Worm (Caenorhabditis elegans): ENCODE results near the gene T24C4.2.

T24C4.2 gene

ce11 chrIII:869869-870268 lies at the start of gene T24C4.2:
Gene T24C4.2 (minus strand): TSS chrIII:869969.
- TF ChIP-seq hmg-4 (GFP tag; optimal IDR thresholded peaks at IDR 0.05): peak; percentile 36
- TF ChIP-seq ets-7 (tag; optimal IDR thresholded peaks at IDR 0.05): no peak
- TF ChIP-seq hmbx-1 (tag; optimal IDR thresholded peaks at IDR 0.05): no peak

DNA sequence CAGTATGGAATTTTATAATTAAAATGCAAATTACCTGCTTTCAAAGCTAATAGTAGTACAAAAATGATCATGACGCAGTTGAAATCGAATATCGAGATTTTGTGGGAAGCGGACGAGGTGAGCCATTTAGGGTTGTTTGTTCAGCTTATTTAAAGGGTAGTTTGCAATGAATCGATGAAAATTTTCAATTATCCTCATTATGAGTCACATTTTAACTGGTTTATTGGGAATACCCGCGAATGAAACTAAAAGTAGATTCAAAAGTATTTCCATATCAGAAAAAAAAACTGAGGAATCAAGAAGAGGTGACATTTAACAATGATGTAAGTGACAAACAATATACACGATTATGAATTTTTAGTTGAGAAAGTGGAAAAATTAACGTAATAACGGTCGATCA lies 49.6 kb upstream of the T24C4.2 start, which contains the start of gene F23H11.7:
TSS of gene F23H11.7 (minus strand) at position 101 of the 400 bp plus-strand sequence.
- no peak for TF ChIP-seq ceh-36 (tag; optimal IDR thresholded peaks at IDR 0.05)
- no peak for TF ChIP-seq sea-1 (GFP tag; conservative IDR thresholded peaks at IDR 0.05)
- no peak for TF ChIP-seq tra-4 (tag; optimal IDR thresholded peaks at IDR 0.05)
- TF ChIP-seq F13C5.2 (tag; optimal IDR thresholded peaks at IDR 0.05): no peak
- no peak for TF ChIP-seq ets-7 (tag; optimal IDR thresholded peaks at IDR 0.05)
- TF ChIP-seq scrt-1 (GFP tag; IDR thresholded peaks at IDR 0.05): no peak
- TF ChIP-seq aly-1 (tag; optimal IDR thresholded peaks at IDR 0.05): no peak
- TF ChIP-seq hnd-1 (tag; optimal IDR thresholded peaks at IDR 0.05): no peak
- no peak for TF ChIP-seq ama-1 (optimal IDR thresholded peaks at IDR 0.05)
- no peak for TF ChIP-seq hmbx-1 (tag; optimal IDR thresholded peaks at IDR 0.05)
- no peak for TF ChIP-seq tbx-11 (GFP tag; IDR thresholded peaks at IDR 0.05)
- TF ChIP-seq flt-1 (GFP tag; IDR thresholded peaks at IDR 0.05): no peak
- no peak for TF ChIP-seq B0310.2 (tag; optimal IDR thresholded peaks at IDR 0.05)
- TF ChIP-seq pes-1 (GFP tag; IDR thresholded peaks at IDR 0.05): no peak

DNA sequence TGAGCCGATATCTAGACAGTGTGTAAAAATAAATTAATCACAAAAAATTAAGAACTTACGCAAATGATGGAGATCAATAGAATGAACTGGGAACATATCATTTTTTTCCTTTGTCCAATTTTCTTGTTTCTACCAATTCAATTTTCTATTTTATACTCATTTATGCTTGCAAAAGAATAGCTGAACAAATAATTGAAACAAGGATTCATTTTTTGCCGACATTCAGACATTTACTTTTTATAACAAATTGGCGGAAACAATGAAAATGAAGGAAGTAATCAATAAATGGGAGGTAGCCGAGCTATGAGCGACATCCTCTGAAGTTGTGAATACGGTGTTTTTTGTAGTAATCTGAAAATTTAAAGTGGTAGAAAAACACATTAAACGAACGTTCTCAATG lies 47.1 kb upstream of the T24C4.2 start, which contains the start of gene idpp-13:
TSS of gene idpp-13 (minus strand) at position 101 of the 400 bp plus-strand sequence.
- TF ChIP-seq hmg-4 (GFP tag; optimal IDR thresholded peaks at IDR 0.05) (no peak), tbx-11 (GFP tag; IDR thresholded peaks at IDR 0.05) (no peak), B0310.2 (tag; optimal IDR thresholded peaks at IDR 0.05) (no peak), ets-7 (tag; optimal IDR thresholded peaks at IDR 0.05) (no peak), ceh-13 (GFP tag; optimal IDR thresholded peaks at IDR 0.05) (no peak), scrt-1 (GFP tag; IDR thresholded peaks at IDR 0.05) (no peak), hnd-1 (tag; optimal IDR thresholded peaks at IDR 0.05) (no peak), hmbx-1 (tag; optimal IDR thresholded peaks at IDR 0.05) (no peak), F13C5.2 (tag; optimal IDR thresholded peaks at IDR 0.05) (no peak), aly-1 (tag; optimal IDR thresholded peaks at IDR 0.05) (no peak), ceh-36 (tag; optimal IDR thresholded peaks at IDR 0.05) (no peak), tra-4 (tag; optimal IDR thresholded peaks at IDR 0.05) (no peak), pes-1 (GFP tag; IDR thresholded peaks at IDR 0.05) (no peak), sea-1 (GFP tag; conservative IDR thresholded peaks at IDR 0.05) (no peak), flt-1 (GFP tag; IDR thresholded peaks at IDR 0.05) (no peak), tbx-37 (GFP tag; conservative IDR thresholded peaks at IDR 0.05) (no peak), ama-1 (optimal IDR thresholded peaks at IDR 0.05) (no peak)

- TF ChIP-seq hnd-1 (tag; optimal IDR thresholded peaks at IDR 0.05) (no peak), aly-1 (tag; optimal IDR thresholded peaks at IDR 0.05) (no peak)
Observed at ce11 chrIII:910540-911311, 41.0 kb upstream of the T24C4.2 start, which contains the start of the genes F23H11.5 and bra-2. Gene F23H11.5 (minus strand): TSS chrIII:910590. Gene bra-2 (plus strand): TSS chrIII:911261.

- TF ChIP-seq ama-1 (optimal IDR thresholded peaks at IDR 0.05): no peak
- no peak for TF ChIP-seq tbx-37 (GFP tag; conservative IDR thresholded peaks at IDR 0.05)
- TF ChIP-seq hmg-4 (GFP tag; optimal IDR thresholded peaks at IDR 0.05): no peak
- TF ChIP-seq hmbx-1 (tag; optimal IDR thresholded peaks at IDR 0.05): no peak
- TF ChIP-seq ceh-36 (tag; optimal IDR thresholded peaks at IDR 0.05): no peak
- TF ChIP-seq flt-1 (GFP tag; IDR thresholded peaks at IDR 0.05): no peak
- TF ChIP-seq pes-1 (GFP tag; IDR thresholded peaks at IDR 0.05): no peak
- TF ChIP-seq hnd-1 (tag; optimal IDR thresholded peaks at IDR 0.05): no peak
- no peak for TF ChIP-seq tra-4 (tag; optimal IDR thresholded peaks at IDR 0.05)
- no peak for TF ChIP-seq ceh-13 (GFP tag; optimal IDR thresholded peaks at IDR 0.05)
- TF ChIP-seq tbx-11 (GFP tag; IDR thresholded peaks at IDR 0.05): no peak
- no peak for TF ChIP-seq B0310.2 (tag; optimal IDR thresholded peaks at IDR 0.05)
- TF ChIP-seq scrt-1 (GFP tag; IDR thresholded peaks at IDR 0.05): no peak
- no peak for TF ChIP-seq ets-7 (tag; optimal IDR thresholded peaks at IDR 0.05)
- no peak for TF ChIP-seq sea-1 (GFP tag; conservative IDR thresholded peaks at IDR 0.05)
- TF ChIP-seq aly-1 (tag; optimal IDR thresholded peaks at IDR 0.05): no peak
Observed at ce11 chrIII:909540-909939, 39.8 kb upstream of the T24C4.2 start, which contains the start of gene crls-1. Gene crls-1 (minus strand): TSS chrIII:909902.

DNA sequence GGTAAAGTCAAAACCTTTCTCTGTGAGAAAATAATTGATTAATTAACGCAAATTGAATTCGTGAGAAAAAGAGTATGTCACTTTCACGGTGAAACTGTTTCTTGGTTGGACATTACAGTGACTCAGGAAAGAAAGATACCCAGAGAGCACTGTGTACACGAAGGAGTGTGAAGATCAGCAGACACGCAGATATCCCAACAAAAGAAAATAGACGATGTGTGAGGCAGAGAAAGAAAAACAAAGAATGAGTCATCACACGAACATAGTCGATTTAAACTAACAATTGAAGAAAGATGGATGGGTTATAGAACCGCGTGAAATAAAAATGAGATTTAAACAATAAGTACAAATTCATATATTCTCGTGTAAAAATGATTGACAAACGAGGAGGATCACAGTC lies 38.2 kb upstream of the T24C4.2 start:
- no peak for TF ChIP-seq scrt-1 (GFP tag; IDR thresholded peaks at IDR 0.05)
- no peak for TF ChIP-seq ama-1 (optimal IDR thresholded peaks at IDR 0.05)
- no peak for TF ChIP-seq hmg-4 (GFP tag; optimal IDR thresholded peaks at IDR 0.05)
- no peak for TF ChIP-seq ets-7 (tag; optimal IDR thresholded peaks at IDR 0.05)
- TF ChIP-seq tbx-37 (GFP tag; conservative IDR thresholded peaks at IDR 0.05): no peak
- TF ChIP-seq ceh-13 (GFP tag; optimal IDR thresholded peaks at IDR 0.05): no peak
- no peak for TF ChIP-seq hnd-1 (tag; optimal IDR thresholded peaks at IDR 0.05)
- no peak for TF ChIP-seq tbx-11 (GFP tag; IDR thresholded peaks at IDR 0.05)
- no peak for TF ChIP-seq ceh-36 (tag; optimal IDR thresholded peaks at IDR 0.05)
- TF ChIP-seq aly-1 (tag; optimal IDR thresholded peaks at IDR 0.05): no peak
- no peak for TF ChIP-seq pes-1 (GFP tag; IDR thresholded peaks at IDR 0.05)
- TF ChIP-seq tra-4 (tag; optimal IDR thresholded peaks at IDR 0.05): no peak

- TF ChIP-seq ets-7 (tag; optimal IDR thresholded peaks at IDR 0.05): no peak
Observed at ce11 chrIII:907311-907710, 37.5 kb upstream of the T24C4.2 start, which contains the start of gene F23H11.4. Gene F23H11.4 (minus strand): TSS chrIII:907539.
